Fruit fly (Drosophila melanogaster): Measurements from ENCODE around the gene AdipoR.

AdipoR gene

dm6 chr3R:22494523-22495309, 52.9 kb downstream of the AdipoR start (continued):
- no peak for TF ChIP-seq Hr78 (GFP tag; optimal IDR thresholded peaks at IDR 0.05)
